Worm (Caenorhabditis elegans) whole organism, L1 larva: ENCODE measurements around the gene W03A5.1.

Experiments used
- C16A3.4 ChIP-seq: fragments of 150-350 bp; optimal IDR thresholded peaks from 2 replicates; lab custom pipeline; 2014; ENCODE audit warnings: missing biosample characterization, missing genetic modification characterization
- ama-1 ChIP-seq: fragments of 150-350 bp; optimal IDR thresholded peaks from 2 replicates; lab custom pipeline; 2014
- fkh-10 ChIP-seq: sonication (generic microtip); optimal IDR thresholded peaks from 2 replicates; lab custom pipeline; 2017; ENCODE audit warnings: missing biosample characterization, missing genetic modification reagents, missing genetic modification characterization
- lin-15B ChIP-seq: fragments of 150-350 bp; sonication (generic microtip); optimal IDR thresholded peaks from 3 replicates; lab custom pipeline; 2014; ENCODE audit warnings: missing biosample characterization, missing genetic modification characterization
- nhr-28 ChIP-seq: fragments of 150-350 bp; optimal IDR thresholded peaks from 2 replicates; lab custom pipeline; 2014; ENCODE audit warnings: missing biosample characterization, missing genetic modification characterization
- pag-3 ChIP-seq: sonication (generic microtip); optimal IDR thresholded peaks from 2 replicates; lab custom pipeline; 2017; ENCODE audit warnings: missing genetic modification characterization, mild to moderate bottlenecking, missing compliant biosample characterization, antibody characterized with exemption, borderline replicate concordance; ENCODE audit not compliant: insufficient read depth
- snpc-4 ChIP-seq: fragments of 150-350 bp; optimal IDR thresholded peaks from 2 replicates; lab custom pipeline; 2014; ENCODE audit warnings: missing biosample characterization, missing genetic modification characterization
- sox-4 ChIP-seq: sonication (generic microtip); optimal IDR thresholded peaks from 2 replicates; lab custom pipeline; 2016; ENCODE audit warnings: missing genetic modification characterization, missing compliant biosample characterization
- sptf-1 ChIP-seq: fragments of 150-350 bp; optimal IDR thresholded peaks from 2 replicates; lab custom pipeline; 2014; ENCODE audit warnings: missing biosample characterization, missing genetic modification characterization

DNA sequence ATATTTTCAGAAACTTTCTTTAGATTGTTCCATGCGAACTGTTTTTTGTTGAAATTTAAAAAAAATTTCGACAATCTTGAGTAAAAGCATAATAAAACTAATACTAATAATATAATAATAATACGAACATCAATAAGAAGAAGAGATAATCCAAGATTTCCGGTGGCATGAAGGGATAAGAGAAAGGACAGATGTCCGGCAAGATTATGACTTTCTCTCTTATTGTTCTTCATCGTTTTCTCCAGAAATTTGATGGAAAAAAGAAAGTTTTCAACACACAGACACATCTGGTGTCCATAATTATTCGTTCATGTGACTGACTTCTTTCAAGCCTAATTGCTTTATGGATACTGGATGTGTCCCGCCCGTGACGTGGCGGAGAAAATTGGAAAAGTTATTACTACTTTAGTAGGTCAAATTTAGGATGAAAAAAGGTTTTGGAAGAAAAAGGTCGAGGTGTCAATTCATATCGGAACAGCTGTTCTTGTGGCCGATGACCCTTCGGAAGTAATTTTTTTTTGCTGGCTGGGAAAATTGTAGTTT, 14.9 kb downstream of the W03A5.1 start:
- TF ChIP-seq pag-3 (tag; lab: Kevin White, UChicago) = no peak
- TF ChIP-seq sox-4 (tag; lab: Kevin White, UChicago) = no peak
- TF ChIP-seq ama-1 = no peak
- no peak for TF ChIP-seq sptf-1
- TF ChIP-seq snpc-4 (tag; lab: Kevin White, UChicago) = no peak
- TF ChIP-seq fkh-10 = no peak
- TF ChIP-seq C16A3.4 (tag; lab: Kevin White, UChicago) = no peak
- TF ChIP-seq lin-15B = no peak
- TF ChIP-seq nhr-28 (tag; lab: Kevin White, UChicago) = no peak
